Worm (Caenorhabditis elegans) whole organism, mixed stage, embryonic: Measurements from ENCODE around the gene clec-258.

Experiments
- blmp-1 ChIP-seq: fragments of 150-350 bp; optimal IDR thresholded peaks from 2 replicates; lab custom pipeline; 2014; ENCODE audit warnings: missing biosample characterization, missing genetic modification characterization
- ces-1 ChIP-seq: fragments of 150-350 bp; optimal IDR thresholded peaks from 2 replicates; lab custom pipeline; 2014; ENCODE audit warnings: missing biosample characterization, missing genetic modification reagents, missing genetic modification characterization
- lsy-2 ChIP-seq: fragments of 150-350 bp; optimal IDR thresholded peaks from 2 replicates; lab custom pipeline; 2014; ENCODE audit warnings: missing biosample characterization, missing genetic modification characterization
- mab-5 ChIP-seq: fragments of 150-350 bp; optimal IDR thresholded peaks from 2 replicates; lab custom pipeline; 2014; ENCODE audit warnings: missing biosample characterization, missing genetic modification characterization
- nhr-237 ChIP-seq: fragments of 150-350 bp; optimal IDR thresholded peaks from 2 replicates; lab custom pipeline; 2014; ENCODE audit warnings: missing biosample characterization, missing genetic modification characterization
- nhr-28 ChIP-seq: fragments of 150-350 bp; optimal IDR thresholded peaks from 2 replicates; lab custom pipeline; 2014; ENCODE audit warnings: missing biosample characterization, missing genetic modification characterization
- nhr-76 ChIP-seq: sonication (generic microtip); optimal IDR thresholded peaks from 2 replicates; lab custom pipeline; 2017; ENCODE audit warnings: missing biosample characterization, missing genetic modification characterization
- pha-4 ChIP-seq: fragments of 150-350 bp; optimal IDR thresholded peaks from 2 replicates; lab custom pipeline; 2018; ENCODE audit warnings: missing biosample characterization, missing genetic modification reagents, missing genetic modification characterization
- snpc-4 ChIP-seq: fragments of 150-350 bp; optimal IDR thresholded peaks from 2 replicates; lab custom pipeline; 2014; ENCODE audit warnings: missing biosample characterization, missing genetic modification characterization
- unc-39 ChIP-seq: fragments of 150-350 bp; optimal IDR thresholded peaks from 2 replicates; lab custom pipeline; 2014; ENCODE audit warnings: missing biosample characterization, missing genetic modification characterization

DNA sequence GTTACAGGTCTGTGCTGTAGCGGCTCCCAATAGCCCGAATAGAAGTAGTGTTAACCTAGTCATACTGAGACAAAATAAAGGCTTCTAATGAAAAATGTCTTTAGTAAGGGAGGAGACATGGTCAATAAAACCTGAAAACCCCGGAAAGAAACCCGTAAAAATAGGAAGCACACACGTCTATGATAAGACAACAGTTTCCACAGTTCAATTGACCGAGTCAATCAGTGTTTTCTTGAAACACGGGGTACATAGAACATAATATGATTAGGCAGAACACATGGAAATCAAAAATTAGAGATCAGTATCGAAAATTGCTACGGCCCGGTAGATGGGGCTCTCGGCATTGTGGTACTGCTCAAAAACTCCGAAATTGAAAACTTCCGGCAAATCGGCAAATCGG, 37.1 kb upstream of the clec-258 start, which contains the start of gene clec-49:
- TF ChIP-seq nhr-28 (tag; lab: Kevin White, UChicago) (no peak), unc-39 (tag; lab: Kevin White, UChicago) (no peak), blmp-1 (no peak), nhr-76 (tag; lab: Kevin White, UChicago) (no peak), pha-4 (no peak), ces-1 (GFP tag; lab: Kevin White, UChicago) (no peak), snpc-4 (tag; lab: Kevin White, UChicago) (no peak), nhr-237 (tag; lab: Kevin White, UChicago) (no peak), mab-5 (no peak), lsy-2 (no peak)
